Worm (Caenorhabditis elegans) whole organism, young adult: Measurements from ENCODE around the gene gro-1.

Experiments used
- B0019.2 ChIP-seq: fragments of 200-800 bp; sonication (Bioruptor generic); conservative IDR thresholded peaks from 2 replicates; pipeline ENCODE4 v1.3.6; 2022; ENCODE audit warnings: missing genetic modification reagents, missing genetic modification characterization, missing compliant biosample characterization
- B0035.1 ChIP-seq: sonication (generic microtip); optimal IDR thresholded peaks from 2 replicates; lab custom pipeline; 2016; ENCODE audit warnings: missing genetic modification characterization, mild to moderate bottlenecking, missing compliant biosample characterization, missing genotype, missing genetic modification reagents
- B0336.3 ChIP-seq: fragments of 200-800 bp; sonication (Bioruptor generic); IDR thresholded peaks from 2 replicates; pipeline ENCODE4 v1.3.6; 2022; ENCODE audit warnings: missing genetic modification characterization, missing compliant biosample characterization
- C06A6.2 ChIP-seq: fragments of 200-800 bp; sonication (Bioruptor generic); conservative IDR thresholded peaks from 2 replicates; pipeline ENCODE4 v1.3.6; 2022; ENCODE audit warnings: missing genetic modification characterization, missing compliant biosample characterization
- C17E4.6 ChIP-seq: fragments of 200-800 bp; sonication (Bioruptor generic); IDR thresholded peaks from 2 replicates; pipeline ENCODE4 v1.3.6; 2022; ENCODE audit warnings: missing genetic modification reagents, missing genetic modification characterization, missing compliant biosample characterization
- F33H1.4 ChIP-seq: fragments of 200-800 bp; sonication (Bioruptor generic); IDR thresholded peaks from 2 replicates; pipeline ENCODE4 v1.3.6; 2022; ENCODE audit warnings: missing genetic modification reagents, missing genetic modification characterization, missing compliant biosample characterization
- F37B4.10 ChIP-seq: fragments of 200-800 bp; sonication (Bioruptor generic); IDR thresholded peaks from 2 replicates; pipeline ENCODE4 v1.3.6; 2022; ENCODE audit warnings: missing genetic modification characterization, missing compliant biosample characterization
- K12H6.12 ChIP-seq: fragments of 200-800 bp; sonication (Bioruptor generic); optimal IDR thresholded peaks from 2 replicates; lab custom pipeline; 2018; ENCODE audit warnings: mild to moderate bottlenecking, missing genetic modification characterization, missing compliant biosample characterization
- T07F8.4 ChIP-seq: sonication (generic microtip); optimal IDR thresholded peaks from 2 replicates; lab custom pipeline; 2016; ENCODE audit warnings: mild to moderate bottlenecking, missing genetic modification characterization, moderate library complexity, missing compliant biosample characterization
- Y53F4B.3 ChIP-seq: fragments of 200-800 bp; sonication (Bioruptor generic); IDR thresholded peaks from 2 replicates; pipeline ENCODE4 v1.3.6; 2022; ENCODE audit warnings: missing genetic modification reagents, missing genetic modification characterization, missing compliant biosample characterization
- Y56A3A.18 ChIP-seq: fragments of 200-800 bp; sonication (Bioruptor generic); IDR thresholded peaks from 2 replicates; pipeline ENCODE4 v1.3.6; 2022; ENCODE audit warnings: missing genetic modification reagents, missing genetic modification characterization, missing compliant biosample characterization
- Y79H2A.3 ChIP-seq: fragments of 200-800 bp; sonication (Bioruptor generic); conservative IDR thresholded peaks from 2 replicates; pipeline ENCODE4 v1.3.6; 2022; ENCODE audit warnings: missing genetic modification reagents, missing genetic modification characterization, missing compliant biosample characterization
- Y95B8A.8 ChIP-seq: fragments of 200-800 bp; sonication (Bioruptor generic); IDR thresholded peaks from 2 replicates; pipeline ENCODE4 v1.3.6; 2022; ENCODE audit warnings: missing genetic modification reagents, missing genetic modification characterization, missing compliant biosample characterization
- attf-3 ChIP-seq: fragments of 200-800 bp; sonication (Bioruptor generic); conservative IDR thresholded peaks from 2 replicates; pipeline ENCODE4 v1.3.6; 2022; ENCODE audit warnings: missing genetic modification reagents, missing genetic modification characterization, missing compliant biosample characterization
- bed-2 ChIP-seq: fragments of 200-800 bp; sonication (Bioruptor generic); IDR thresholded peaks from 2 replicates; pipeline ENCODE4 v1.3.6; 2022; ENCODE audit warnings: missing genetic modification reagents, missing genetic modification characterization, missing compliant biosample characterization
- ccch-3 ChIP-seq: fragments of 200-800 bp; sonication (Bioruptor generic); optimal IDR thresholded peaks from 2 replicates; lab custom pipeline; 2018; ENCODE audit warnings: mild to moderate bottlenecking, missing genetic modification characterization, missing compliant biosample characterization
- cebp-1 ChIP-seq, 2 experiments: fragments of 200-800 bp in 1 of 2; sonication (Bioruptor generic) in 1 of 2; sonication (generic microtip) in 1 of 2; IDR thresholded peaks in 1 of 2; optimal IDR thresholded peaks in 1 of 2; 2 replicates each; pipeline versions ENCODE4 v1.3.6 to Lab custom; 2017 to 2022; ENCODE audit warnings: missing compliant biosample characterization in 2 of 2, missing genetic modification characterization in 2 of 2, mild to moderate bottlenecking in 1 of 2, missing genetic modification reagents in 1 of 2, moderate library complexity in 1 of 2
- ceh-100 ChIP-seq: fragments of 200-800 bp; sonication (Bioruptor generic); IDR thresholded peaks from 2 replicates; pipeline ENCODE4 v1.3.6; 2022; ENCODE audit warnings: missing genetic modification reagents, missing genetic modification characterization, missing compliant biosample characterization
- ceh-58 ChIP-seq: fragments of 200-800 bp; sonication (Bioruptor generic); IDR thresholded peaks from 2 replicates; pipeline ENCODE4 v1.3.6; 2022; ENCODE audit warnings: missing genetic modification characterization, missing compliant biosample characterization
- dox-1 ChIP-seq: fragments of 200-800 bp; sonication (Bioruptor generic); IDR thresholded peaks from 2 replicates; pipeline ENCODE4 v1.3.6; 2022; ENCODE audit warnings: missing genetic modification reagents, missing genetic modification characterization, missing compliant biosample characterization
- egl-44 ChIP-seq: fragments of 200-800 bp; sonication (Bioruptor generic); IDR thresholded peaks from 2 replicates; pipeline ENCODE4 v1.3.6; 2022; ENCODE audit warnings: missing genetic modification reagents, missing genetic modification characterization, missing compliant biosample characterization
- fkh-3 ChIP-seq: sonication (generic microtip); optimal IDR thresholded peaks from 2 replicates; lab custom pipeline; 2016; ENCODE audit warnings: mild to moderate bottlenecking, missing genetic modification characterization, missing compliant biosample characterization
- him-1 ChIP-seq: sonication (generic microtip); optimal IDR thresholded peaks from 2 replicates; lab custom pipeline; 2016; ENCODE audit warnings: missing genotype, missing genetic modification reagents, missing genetic modification characterization, missing compliant biosample characterization
- hlh-26 ChIP-seq: fragments of 200-800 bp; sonication (Bioruptor generic); conservative IDR thresholded peaks from 2 replicates; pipeline ENCODE4 v1.3.6; 2022; ENCODE audit warnings: missing genetic modification reagents, missing genetic modification characterization, missing compliant biosample characterization
- hrde-1 ChIP-seq: sonication (generic microtip); optimal IDR thresholded peaks from 2 replicates; lab custom pipeline; 2016; ENCODE audit warnings: missing genetic modification characterization, mild to moderate bottlenecking, missing compliant biosample characterization, moderate library complexity, missing genotype, missing genetic modification reagents, borderline replicate concordance
- hsf-1 ChIP-seq: fragments of 200-800 bp; sonication (Bioruptor generic); IDR thresholded peaks from 2 replicates; pipeline ENCODE4 v1.3.6; 2022; ENCODE audit warnings: missing genetic modification reagents, missing genetic modification characterization, missing compliant biosample characterization
- lag-1 ChIP-seq: fragments of 200-800 bp; sonication (Bioruptor generic); IDR thresholded peaks from 2 replicates; pipeline ENCODE4 v1.3.6; 2022; ENCODE audit warnings: missing genetic modification reagents, missing genetic modification characterization, missing compliant biosample characterization
- lin-26 ChIP-seq: fragments of 200-800 bp; sonication (Bioruptor generic); IDR thresholded peaks from 2 replicates; pipeline ENCODE4 v1.3.6; 2022; ENCODE audit warnings: missing genetic modification reagents, missing genetic modification characterization, missing compliant biosample characterization
- lin-54 ChIP-seq: fragments of 200-800 bp; sonication (Bioruptor generic); optimal IDR thresholded peaks from 2 replicates; lab custom pipeline; 2018; ENCODE audit warnings: mild to moderate bottlenecking, missing genetic modification characterization, missing compliant biosample characterization
- lsl-1 ChIP-seq: fragments of 200-800 bp; sonication (Bioruptor generic); optimal IDR thresholded peaks from 2 replicates; lab custom pipeline; 2018; ENCODE audit warnings: mild to moderate bottlenecking, missing genetic modification characterization, moderate library complexity, missing compliant biosample characterization
- madf-3 ChIP-seq: fragments of 200-800 bp; sonication (Bioruptor generic); IDR thresholded peaks from 2 replicates; pipeline ENCODE4 v1.3.6; 2022; ENCODE audit warnings: missing genetic modification reagents, missing genetic modification characterization, missing compliant biosample characterization
- mel-28 ChIP-seq: sonication (generic microtip); optimal IDR thresholded peaks from 2 replicates; lab custom pipeline; 2016; ENCODE audit warnings: borderline replicate concordance, mild to moderate bottlenecking, missing genetic modification characterization, missing compliant biosample characterization
- pbrm-1 ChIP-seq: fragments of 200-800 bp; sonication (Bioruptor generic); IDR thresholded peaks from 2 replicates; pipeline ENCODE4 v1.3.6; 2022; ENCODE audit warnings: missing genetic modification reagents, missing genetic modification characterization, missing compliant biosample characterization
- pha-4 ChIP-seq: fragments of 150-350 bp; sonication (generic microtip); optimal IDR thresholded peaks from 2 replicates; lab custom pipeline; 2014; ENCODE audit warnings: missing biosample characterization, missing genetic modification reagents, missing genetic modification characterization
- rcor-1 ChIP-seq: fragments of 200-800 bp; sonication (Bioruptor generic); IDR thresholded peaks from 2 replicates; pipeline ENCODE4 v1.3.6; 2022; ENCODE audit warnings: missing genetic modification reagents, missing genetic modification characterization, missing compliant biosample characterization
- repo-1 ChIP-seq: sonication (generic microtip); optimal IDR thresholded peaks from 2 replicates; lab custom pipeline; 2017; ENCODE audit warnings: mild to moderate bottlenecking, missing genetic modification characterization, missing compliant biosample characterization
- snpc-4 ChIP-seq, 5 experiments: fragments of 150-350 bp in 1 of 5; sonication (generic microtip) in 4 of 5; optimal IDR thresholded peaks; 2 replicates each; lab custom pipeline; 2014 to 2018; ENCODE audit warnings: missing genetic modification characterization in 5 of 5, missing biosample characterization in 3 of 5, antibody characterized with exemption in 2 of 5, mild to moderate bottlenecking in 2 of 5, missing compliant biosample characterization in 2 of 5, missing genotype in 2 of 5, moderate library complexity in 2 of 5, missing genetic modification reagents in 1 of 5
- somi-1 ChIP-seq: fragments of 200-800 bp; sonication (Bioruptor generic); optimal IDR thresholded peaks from 2 replicates; lab custom pipeline; 2018; ENCODE audit warnings: mild to moderate bottlenecking, missing genetic modification characterization, missing compliant biosample characterization
- sptf-2 ChIP-seq: fragments of 200-800 bp; sonication (Bioruptor generic); optimal IDR thresholded peaks from 2 replicates; lab custom pipeline; 2018; ENCODE audit warnings: mild to moderate bottlenecking, missing genetic modification characterization, missing compliant biosample characterization
- tbp1 ChIP-seq: fragments of 200-800 bp; sonication (Bioruptor generic); optimal IDR thresholded peaks from 2 replicates; lab custom pipeline; 2018; ENCODE audit warnings: mild to moderate bottlenecking, missing genetic modification characterization, missing compliant biosample characterization
- unc-62 ChIP-seq: fragments of 150-350 bp; optimal IDR thresholded peaks from 2 replicates; lab custom pipeline; 2014; ENCODE audit warnings: missing biosample characterization, missing genetic modification reagents, missing genetic modification characterization
- zfh-2 ChIP-seq: fragments of 200-800 bp; sonication (Bioruptor generic); conservative IDR thresholded peaks from 2 replicates; pipeline ENCODE4 v1.3.6; 2022; ENCODE audit warnings: missing genetic modification reagents, missing genetic modification characterization, missing compliant biosample characterization
- ztf-22 ChIP-seq: fragments of 200-800 bp; sonication (Bioruptor generic); optimal IDR thresholded peaks from 2 replicates; lab custom pipeline; 2018; ENCODE audit warnings: mild to moderate bottlenecking, missing genetic modification characterization, moderate library complexity, missing compliant biosample characterization
- ztf-25 ChIP-seq: fragments of 200-800 bp; sonication (Bioruptor generic); IDR thresholded peaks from 2 replicates; pipeline ENCODE4 v1.3.6; 2022; ENCODE audit warnings: missing genetic modification reagents, missing genetic modification characterization, missing compliant biosample characterization
- ztf-26 ChIP-seq: sonication (generic microtip); optimal IDR thresholded peaks from 2 replicates; lab custom pipeline; 2017; ENCODE audit warnings: missing genetic modification characterization, missing compliant biosample characterization

gro-1 gene

ce11 chrIII:5305725-5306124 lies 40.8 kb downstream of the gro-1 start (continued):
- TF ChIP-seq B0035.1 (no peak), ztf-22 (GFP tag; lab: Kevin White, UChicago) (no peak), C17E4.6 (no peak; the same call in 1 of the 2 replicates), T07F8.4 (tag; lab: Kevin White, UChicago) (peak; percentile 70), zfh-2 (GFP tag; lab: Robert Waterston, UW) (no peak), ceh-100 (GFP tag; lab: Robert Waterston, UW) (0 out of 2 replicates have a peak, but pooled peaks have one; percentile 41), lag-1 (GFP tag; lab: Robert Waterston, UW) (peak; percentile 64; the same call in 1 of the 2 replicates), ztf-26 (tag; lab: Kevin White, UChicago) (peak; percentile 29), somi-1 (GFP tag; lab: Kevin White, UChicago) (peak; percentile 76), Y56A3A.18 (GFP tag; lab: Robert Waterston, UW) (peak; percentile 85), B0019.2 (GFP tag; lab: Robert Waterston, UW) (0 out of 2 replicates have a peak, but pooled peaks have one; percentile 27), Y95B8A.8 (GFP tag; lab: Robert Waterston, UW) (peak; percentile 80; the same call in 1 of the 2 replicates), Y53F4B.3 (GFP tag; lab: Robert Waterston, UW) (no peak; the same call in 1 of the 2 replicates)

DNA sequence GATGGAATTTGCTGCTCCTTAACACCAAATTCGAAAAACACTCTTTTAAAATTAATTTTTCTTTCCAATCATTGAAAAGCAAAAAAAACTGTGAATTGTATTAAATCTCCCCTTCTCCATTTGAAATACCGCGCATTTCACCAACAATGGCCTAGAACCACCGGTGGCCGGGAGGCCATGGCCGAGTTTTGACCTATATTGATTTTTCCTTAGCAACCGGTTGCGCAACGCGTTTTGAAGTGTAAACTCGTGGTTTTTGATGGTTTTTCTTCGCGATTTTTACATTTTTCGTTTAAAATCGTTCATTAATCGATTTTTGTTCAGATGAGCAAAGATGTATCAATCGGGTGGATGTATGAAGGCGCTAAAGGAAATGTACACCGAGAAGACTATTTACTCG lies 43.4 kb downstream of the gro-1 start, which contains the start of gene mog-3:
Gene mog-3, plus strand, starts transcription at position 319 of the 400 bp plus-strand sequence.
- TF ChIP-seq rcor-1 (GFP tag; lab: Robert Waterston, UW) (no peak), hrde-1 (tag; lab: Kevin White, UChicago) (no peak), B0336.3 (GFP tag; lab: Robert Waterston, UW) (no peak), lsl-1 (GFP tag; lab: Kevin White, UChicago) (peak; percentile 38), ztf-26 (tag; lab: Kevin White, UChicago) (no peak), lin-26 (GFP tag; lab: Robert Waterston, UW) (no peak), Y56A3A.18 (GFP tag; lab: Robert Waterston, UW) (no peak), sptf-2 (GFP tag; lab: Kevin White, UChicago) (peak; percentile 66), tbp1 (GFP tag; lab: Kevin White, UChicago) (peak; percentile 38), mel-28 (tag; lab: Kevin White, UChicago) (no peak), attf-3 (GFP tag; lab: Robert Waterston, UW) (no peak), cebp-1 (GFP tag; IDR thresholded peaks at IDR 0.05; lab: Robert Waterston, UW) (no peak), cebp-1 (tag; optimal IDR thresholded peaks at IDR 0.05; lab: Kevin White, UChicago) (peak; percentile 77), ceh-58 (GFP tag; lab: Robert Waterston, UW) (no peak), lin-54 (GFP tag; lab: Kevin White, UChicago) (peak; percentile 83), fkh-3 (no peak), madf-3 (GFP tag; lab: Robert Waterston, UW) (no peak), F37B4.10 (GFP tag; lab: Robert Waterston, UW) (no peak), Y79H2A.3 (GFP tag; lab: Robert Waterston, UW) (no peak), dox-1 (GFP tag; lab: Robert Waterston, UW) (peak; percentile 59), pbrm-1 (no peak), pha-4 (tag; lab: Kevin White, UChicago) (no peak), egl-44 (GFP tag; lab: Robert Waterston, UW) (no peak), snpc-4 (GFP tag; optimal IDR thresholded peaks at IDR 0.05; lab: Kevin White, UChicago) (no peak), snpc-4 (tag; optimal IDR thresholded peaks at IDR 0.05; lab: Kevin White, UChicago) (no peak), hlh-26 (no peak), bed-2 (no peak), ccch-3 (GFP tag; lab: Kevin White, UChicago) (no peak), lag-1 (GFP tag; lab: Robert Waterston, UW) (no peak), ztf-25 (GFP tag; lab: Robert Waterston, UW) (0 out of 2 replicates have a peak, but pooled peaks have one; percentile 39), repo-1 (tag; lab: Kevin White, UChicago) (no peak), F33H1.4 (peak; percentile 24; the same call in 1 of the 2 replicates), hsf-1 (GFP tag; lab: Robert Waterston, UW) (no peak), K12H6.12 (tag; lab: Kevin White, UChicago) (peak; percentile 41), unc-62 (GFP tag; lab: Kevin White, UChicago) (no peak), C06A6.2 (GFP tag; lab: Robert Waterston, UW) (no peak), B0035.1 (no peak), him-1 (tag; lab: Kevin White, UChicago) (no peak)
